Fruit fly (Drosophila melanogaster): ENCODE data around the gene dpr5.

dm6 chr3R:11553845-11554244, 54.1 kb downstream of the dpr5 start, which contains the start of gene CG14708:
- no peak for TF ChIP-seq CG8478 (optimal IDR thresholded peaks at IDR 0.05)
- TF ChIP-seq CTCF (optimal IDR thresholded peaks at IDR 0.05), result no peak
